Worm (Caenorhabditis elegans): ENCODE measurements around the gene dop-4.

- TF ChIP-seq nhr-28 (tag; optimal IDR thresholded peaks at IDR 0.05) (no peak), attf-4 (tag; optimal IDR thresholded peaks at IDR 0.05) (no peak), nhr-10 (tag; optimal IDR thresholded peaks at IDR 0.05) (no peak), T20F7.1 (GFP tag; optimal IDR thresholded peaks at IDR 0.05) (no peak), nhr-11 (tag; optimal IDR thresholded peaks at IDR 0.05) (no peak), skn-1 (tag; optimal IDR thresholded peaks at IDR 0.05) (no peak), daf-12 (tag; optimal IDR thresholded peaks at IDR 0.05) (no peak), dve-1 (tag; optimal IDR thresholded peaks at IDR 0.05; ENCODE audit: insufficient read depth) (no peak), lin-39 (tag; optimal IDR thresholded peaks at IDR 0.05) (no peak), egl-27 (tag; optimal IDR thresholded peaks at IDR 0.05) (no peak)
Measured at ce11 chrX:1265336-1265735, 29.7 kb upstream of the dop-4 start.

Measured in whole organism, L4 larva.